Fruit fly (Drosophila melanogaster) whole organism, prepupa: ENCODE data around the gene CG10337.

Source experiments
- CG10669 ChIP-seq: fragments of 200-800 bp; sonication (Bioruptor generic); optimal IDR thresholded peaks from 3 replicates; lab custom pipeline; 2018; ENCODE audit warnings: missing biosample characterization, mild to moderate bottlenecking, missing genetic modification characterization, moderate library complexity
- Met ChIP-seq: fragments of 200-800 bp; sonication (Bioruptor generic); optimal IDR thresholded peaks from 3 replicates; lab custom pipeline; 2016; ENCODE audit warnings: missing biosample characterization, missing genetic modification characterization
- dac ChIP-seq: fragments of 200-800 bp; sonication (Bioruptor generic); optimal IDR thresholded peaks from 2 replicates; lab custom pipeline; 2017; ENCODE audit warnings: missing biosample characterization, mild to moderate bottlenecking, missing genetic modification characterization
- dsx ChIP-seq: fragments of 200-800 bp; optimal IDR thresholded peaks from 3 replicates; lab custom pipeline; 2019; ENCODE audit warnings: missing biosample characterization, mild to moderate bottlenecking, missing genetic modification characterization, moderate library complexity; ENCODE audit not compliant: poor library complexity, severe bottlenecking

DNA sequence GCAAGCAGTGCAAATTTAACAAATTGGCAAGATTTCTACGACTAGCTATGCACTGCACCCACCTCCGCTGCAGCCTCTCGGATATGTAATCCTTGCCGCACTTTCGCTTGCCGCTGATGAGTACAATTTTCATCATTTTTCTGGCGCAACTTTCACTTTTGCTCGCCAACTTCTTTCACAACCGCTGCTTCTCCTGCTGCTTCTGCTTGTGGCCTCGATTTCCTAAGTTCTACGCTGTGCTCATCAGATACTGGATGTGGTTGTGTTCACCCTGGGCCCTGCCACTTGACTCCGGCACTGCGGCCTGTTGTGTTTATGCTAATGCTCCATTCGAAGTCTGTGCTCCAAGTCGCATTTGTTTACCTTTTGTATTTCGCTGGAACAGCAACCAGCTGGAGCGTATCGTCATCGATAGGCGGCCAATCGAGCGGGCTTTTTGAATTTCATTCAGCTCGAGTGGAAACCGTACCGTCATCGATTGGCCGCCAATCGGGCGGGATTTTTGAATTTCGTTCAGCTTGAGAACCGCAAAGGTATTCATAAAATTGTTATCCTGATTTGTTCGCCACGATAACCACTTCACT is 33.3 kb upstream of the CG10337 start, which contains the start of gene Pmvk:
- TF ChIP-seq Met (GFP tag; lab: Kevin White, UChicago) (no peak), CG10669 (GFP tag; lab: Kevin White, UChicago) (no peak), dsx (GFP tag; lab: Kevin White, UChicago) (no peak), dac (GFP tag; lab: Kevin White, UChicago) (no peak)
